Worm (Caenorhabditis elegans) whole organism, L3 larva: ENCODE measurements around the gene T14F9.2.

Experiments used
- ZK546.5 ChIP-seq: sonication (generic microtip); optimal IDR thresholded peaks from 2 replicates; lab custom pipeline; 2017; ENCODE audit warnings: missing biosample characterization, missing genetic modification characterization
- ama-1 ChIP-seq: fragments of 150-350 bp; optimal IDR thresholded peaks from 2 replicates; lab custom pipeline; 2018
- ceh-82 ChIP-seq: fragments of 150-350 bp; optimal IDR thresholded peaks from 2 replicates; lab custom pipeline; 2014; ENCODE audit warnings: missing biosample characterization, missing genetic modification characterization
- daf-12 ChIP-seq: fragments of 150-350 bp; optimal IDR thresholded peaks from 2 replicates; lab custom pipeline; 2014; ENCODE audit warnings: missing biosample characterization, missing genetic modification reagents, missing genetic modification characterization
- egl-5 ChIP-seq: fragments of 150-350 bp; optimal IDR thresholded peaks from 2 replicates; lab custom pipeline; 2017; ENCODE audit warnings: missing biosample characterization, missing genetic modification reagents, missing genetic modification characterization, inconsistent platforms
- elt-1 ChIP-seq: fragments of 150-350 bp; optimal IDR thresholded peaks from 2 replicates; lab custom pipeline; 2014; ENCODE audit warnings: missing biosample characterization, missing genetic modification characterization
- elt-2 ChIP-seq: sonication (generic microtip); optimal IDR thresholded peaks from 2 replicates; lab custom pipeline; 2016; ENCODE audit warnings: missing genetic modification reagents, mild to moderate bottlenecking, missing genetic modification characterization, missing compliant biosample characterization
- eor-1 ChIP-seq, 2 experiments: fragments of 150-350 bp; optimal IDR thresholded peaks; 2 replicates each; lab custom pipeline; 2014 to 2018; ENCODE audit warnings: missing biosample characterization in 2 of 2, missing genetic modification characterization in 2 of 2
- fkh-10 ChIP-seq: sonication (generic microtip); optimal IDR thresholded peaks from 2 replicates; lab custom pipeline; 2017; ENCODE audit warnings: missing biosample characterization, missing genetic modification reagents, missing genetic modification characterization
- fkh-2 ChIP-seq: fragments of 150-350 bp; optimal IDR thresholded peaks from 2 replicates; lab custom pipeline; 2014; ENCODE audit warnings: missing biosample characterization, missing genetic modification reagents, missing genetic modification characterization
- fos-1 ChIP-seq: fragments of 150-350 bp; optimal IDR thresholded peaks from 2 replicates; lab custom pipeline; 2014; ENCODE audit warnings: missing biosample characterization, missing genetic modification characterization
- jun-1 ChIP-seq: fragments of 150-350 bp; optimal IDR thresholded peaks from 2 replicates; lab custom pipeline; 2014; ENCODE audit warnings: missing biosample characterization, missing genetic modification reagents, missing genetic modification characterization
- lin-15B ChIP-seq: fragments of 150-350 bp; optimal IDR thresholded peaks from 2 replicates; lab custom pipeline; 2014; ENCODE audit warnings: missing biosample characterization, missing genetic modification characterization
- lin-39 ChIP-seq: fragments of 150-350 bp; optimal IDR thresholded peaks from 2 replicates; lab custom pipeline; 2018; ENCODE audit warnings: missing biosample characterization, missing genetic modification reagents, missing genetic modification characterization
- lsy-12 ChIP-seq: sonication (generic microtip); optimal IDR thresholded peaks from 2 replicates; lab custom pipeline; 2016; ENCODE audit warnings: mild to moderate bottlenecking, missing genetic modification characterization, missing compliant biosample characterization
- mdl-1 ChIP-seq: fragments of 150-350 bp; optimal IDR thresholded peaks from 2 replicates; lab custom pipeline; 2014; ENCODE audit warnings: missing biosample characterization, missing genetic modification characterization
- mml-1 ChIP-seq: fragments of 150-350 bp; sonication (generic microtip); optimal IDR thresholded peaks from 3 replicates; lab custom pipeline; 2014; ENCODE audit warnings: missing biosample characterization, missing genetic modification characterization
- nfya-1 ChIP-seq: sonication (generic microtip); optimal IDR thresholded peaks from 2 replicates; lab custom pipeline; 2017; ENCODE audit warnings: missing genetic modification characterization, mild to moderate bottlenecking, missing compliant biosample characterization, antibody characterized with exemption, moderate library complexity; ENCODE audit not compliant: insufficient read depth
- nhr-11 ChIP-seq: fragments of 150-350 bp; optimal IDR thresholded peaks from 2 replicates; lab custom pipeline; 2014; ENCODE audit warnings: missing biosample characterization, missing genetic modification characterization
- nhr-23 ChIP-seq: fragments of 150-350 bp; optimal IDR thresholded peaks from 2 replicates; lab custom pipeline; 2014; ENCODE audit warnings: missing biosample characterization, missing genetic modification reagents, missing genetic modification characterization
- nhr-237 ChIP-seq: fragments of 150-350 bp; optimal IDR thresholded peaks from 2 replicates; lab custom pipeline; 2014; ENCODE audit warnings: missing biosample characterization, missing genetic modification characterization
- nhr-28 ChIP-seq: fragments of 150-350 bp; optimal IDR thresholded peaks from 2 replicates; lab custom pipeline; 2014; ENCODE audit warnings: missing biosample characterization, missing genetic modification characterization
- nhr-43 ChIP-seq: sonication (generic microtip); optimal IDR thresholded peaks from 2 replicates; lab custom pipeline; 2016; ENCODE audit warnings: mild to moderate bottlenecking, missing genetic modification characterization, missing compliant biosample characterization; ENCODE audit not compliant: poor library complexity, severe bottlenecking
- nhr-67 ChIP-seq: fragments of 150-350 bp; optimal IDR thresholded peaks from 2 replicates; lab custom pipeline; 2014; ENCODE audit warnings: missing biosample characterization, missing genetic modification characterization
- nhr-76 ChIP-seq: fragments of 150-350 bp; sonication (generic microtip); optimal IDR thresholded peaks from 5 replicates; lab custom pipeline; 2014; ENCODE audit warnings: missing biosample characterization, missing genetic modification characterization
- nhr-77 ChIP-seq: fragments of 150-350 bp; optimal IDR thresholded peaks from 2 replicates; lab custom pipeline; 2014; ENCODE audit warnings: missing biosample characterization, missing genetic modification characterization
- pha-4 ChIP-seq: fragments of 150-350 bp; optimal IDR thresholded peaks from 2 replicates; lab custom pipeline; 2014; ENCODE audit warnings: missing biosample characterization, missing genetic modification reagents, missing genetic modification characterization
- pqm-1 ChIP-seq: fragments of 150-350 bp; optimal IDR thresholded peaks from 2 replicates; lab custom pipeline; 2017; ENCODE audit warnings: missing biosample characterization, missing genetic modification characterization, inconsistent platforms
- snpc-4 ChIP-seq: fragments of 150-350 bp; optimal IDR thresholded peaks from 2 replicates; lab custom pipeline; 2014; ENCODE audit warnings: missing biosample characterization, missing genetic modification characterization
- tbx-2 ChIP-seq: sonication (generic microtip); optimal IDR thresholded peaks from 2 replicates; lab custom pipeline; 2016; ENCODE audit warnings: mild to moderate bottlenecking, missing genetic modification characterization, missing compliant biosample characterization
- unc-39 ChIP-seq: sonication (generic microtip); optimal IDR thresholded peaks from 4 replicates; lab custom pipeline; 2017; ENCODE audit warnings: missing biosample characterization, missing genetic modification characterization
- unc-62 ChIP-seq: fragments of 150-350 bp; sonication (generic microtip); optimal IDR thresholded peaks from 4 replicates; lab custom pipeline; 2014; ENCODE audit warnings: missing biosample characterization, missing genetic modification reagents, missing genetic modification characterization
- ztf-11 ChIP-seq: fragments of 150-350 bp; optimal IDR thresholded peaks from 2 replicates; lab custom pipeline; 2014; ENCODE audit warnings: missing biosample characterization, missing genetic modification characterization

Gene T14F9.2

DNA sequence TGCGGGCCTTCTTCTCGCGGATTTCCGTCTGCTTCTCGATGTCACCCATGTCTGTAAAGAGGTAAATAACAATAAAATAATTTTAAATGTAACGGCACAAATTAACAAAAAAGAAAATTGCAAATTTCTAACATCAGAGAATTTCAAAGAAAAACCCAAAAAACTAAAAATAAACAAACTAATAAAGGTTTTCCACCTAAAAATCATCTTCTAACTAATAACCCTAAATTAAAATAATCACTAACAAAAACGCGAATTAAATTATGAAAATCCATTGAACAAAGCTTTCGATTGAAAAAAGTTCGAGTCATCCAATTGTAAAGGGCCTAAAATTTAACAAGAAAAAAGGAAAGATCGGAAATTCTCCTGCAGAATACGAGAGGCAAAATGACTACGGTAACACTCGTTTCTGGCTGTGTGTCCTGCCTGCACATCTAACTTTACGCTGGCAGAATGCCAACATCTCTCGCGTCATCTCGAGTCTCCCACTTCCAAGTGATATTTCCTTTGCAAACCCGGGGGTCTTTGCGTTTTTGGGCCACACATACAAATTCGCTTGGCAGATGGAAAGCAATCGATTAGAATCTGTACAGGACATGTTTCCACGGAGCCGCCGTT is 8.6 kb downstream of the T14F9.2 start, which contains the start of gene rpl-11.2 (continued):
- TF ChIP-seq elt-2 (tag; lab: Kevin White, UChicago) (peak; percentile 86), lin-15B (tag; lab: Kevin White, UChicago) (peak; percentile 97), nhr-77 (tag; lab: Kevin White, UChicago) (peak; percentile 86), nhr-43 (tag; lab: Kevin White, UChicago) (peak; percentile 97)

DNA sequence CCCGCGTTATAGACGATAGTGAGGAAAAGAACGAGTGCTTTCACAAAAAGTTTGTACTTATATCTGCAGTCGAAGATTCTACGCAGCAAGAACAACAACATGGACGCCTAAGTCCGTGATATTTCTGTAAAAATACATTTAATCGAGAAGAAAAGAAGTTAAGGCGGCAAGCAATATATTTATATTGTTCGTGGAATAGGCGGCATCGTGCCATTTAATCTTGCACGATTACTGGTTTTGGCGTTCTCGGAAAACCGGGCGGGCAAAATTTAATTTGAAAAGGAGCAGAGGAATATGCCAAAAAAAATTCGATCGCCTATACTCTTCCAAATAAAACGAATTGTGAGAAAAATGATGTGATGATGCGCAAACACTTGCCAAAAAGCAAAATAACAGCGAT is 12.8 kb downstream of the T14F9.2 start, which contains the start of gene AH9.1:
TSS of gene AH9.1 (minus strand) at position 101 of the 400 bp plus-strand sequence.
- no peak for TF ChIP-seq tbx-2
- no peak for TF ChIP-seq nhr-23 (tag; lab: Kevin White, UChicago)
- no peak for TF ChIP-seq nhr-43 (tag; lab: Kevin White, UChicago)
- TF ChIP-seq lsy-12 (tag; lab: Kevin White, UChicago) = no peak
- TF ChIP-seq unc-62 (GFP tag; lab: Kevin White, UChicago) = no peak
- no peak for TF ChIP-seq pqm-1 (tag; lab: Kevin White, UChicago)
- TF ChIP-seq pha-4 = no peak
- TF ChIP-seq fkh-2 = no peak
- TF ChIP-seq daf-12 (tag; lab: Kevin White, UChicago) = no peak
- TF ChIP-seq nhr-76 = no peak
- no peak for TF ChIP-seq snpc-4
- TF ChIP-seq lin-39 (tag; lab: Kevin White, UChicago) = no peak
- no peak for TF ChIP-seq elt-1 (tag; lab: Kevin White, UChicago)
- no peak for TF ChIP-seq jun-1
- TF ChIP-seq ceh-82 (tag; lab: Kevin White, UChicago) = no peak
- no peak for TF ChIP-seq ZK546.5 (tag; lab: Kevin White, UChicago)
- TF ChIP-seq ama-1 (lab: Kevin White, UChicago) = no peak
- TF ChIP-seq nhr-67 (tag; lab: Kevin White, UChicago) = no peak
- TF ChIP-seq eor-1 (tag; optimal IDR thresholded peaks at IDR 0.05; lab: Kevin White, UChicago) = no peak
- TF ChIP-seq, all 47 proteins: peak for 0

DNA sequence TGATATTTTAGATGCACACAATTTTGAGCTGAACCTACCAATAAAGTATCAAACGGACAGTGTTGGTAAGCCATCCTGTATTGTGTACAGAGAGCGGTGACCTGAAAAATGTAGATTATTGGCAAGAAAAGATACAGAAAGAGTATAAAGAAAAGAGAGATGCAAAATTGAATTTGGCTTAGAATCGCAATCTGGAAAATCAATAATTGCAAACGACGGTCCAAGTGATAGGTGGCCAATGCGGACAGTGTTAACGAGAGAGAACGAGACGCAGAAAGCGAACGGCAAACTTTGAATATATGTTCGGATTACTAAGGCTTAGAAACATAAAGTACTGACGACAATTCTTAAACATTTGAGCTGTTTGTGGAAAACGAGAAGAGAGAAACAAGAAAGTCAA is 23.9 kb downstream of the T14F9.2 start, which contains the start of gene crn-4:
TSS of gene crn-4 (minus strand) at position 101 of the 400 bp plus-strand sequence.
- no peak for TF ChIP-seq lin-39 (tag; lab: Kevin White, UChicago)
- no peak for TF ChIP-seq ZK546.5 (tag; lab: Kevin White, UChicago)
- TF ChIP-seq snpc-4 = no peak
- no peak for TF ChIP-seq elt-1 (tag; lab: Kevin White, UChicago)
- TF ChIP-seq nhr-23 (tag; lab: Kevin White, UChicago) = no peak
- TF ChIP-seq nhr-28 (tag; lab: Kevin White, UChicago) = no peak
- TF ChIP-seq ceh-82 (tag; lab: Kevin White, UChicago) = no peak
- TF ChIP-seq fkh-2 = no peak
- no peak for TF ChIP-seq mml-1 (tag; lab: Kevin White, UChicago)
- TF ChIP-seq fkh-10 (GFP tag; lab: Kevin White, UChicago) = no peak
- TF ChIP-seq eor-1 (tag; optimal IDR thresholded peaks at IDR 0.05; lab: Kevin White, UChicago) = no peak
- TF ChIP-seq nhr-237 (tag; lab: Kevin White, UChicago) = no peak
- TF ChIP-seq egl-5 (tag; lab: Kevin White, UChicago) = no peak
- no peak for TF ChIP-seq ama-1 (lab: Kevin White, UChicago)
- no peak for TF ChIP-seq nhr-11 (tag; lab: Kevin White, UChicago)

DNA sequence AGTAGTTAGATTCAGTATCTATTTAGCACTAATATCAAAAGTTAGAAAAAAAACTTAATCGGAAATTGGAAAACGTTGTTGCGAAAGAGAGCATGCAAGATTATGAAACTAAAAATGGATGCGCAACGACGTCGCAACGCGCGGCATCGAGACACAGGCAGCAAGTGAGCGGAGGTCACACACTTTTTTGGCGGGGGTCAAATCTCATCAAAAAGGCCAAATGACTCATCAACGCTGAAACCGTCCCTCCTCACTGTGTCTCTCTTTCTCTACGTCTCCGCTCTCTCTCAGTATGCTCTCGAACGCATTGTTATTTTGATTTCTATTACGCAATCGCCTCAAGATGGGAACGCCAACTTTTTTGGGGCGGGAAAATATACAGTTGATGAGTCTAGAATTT is 24.3 kb downstream of the T14F9.2 start:
- no peak for TF ChIP-seq mdl-1 (tag; lab: Kevin White, UChicago)
- TF ChIP-seq unc-62 (GFP tag; lab: Kevin White, UChicago) = no peak
- TF ChIP-seq unc-39 = no peak
- TF ChIP-seq fkh-10 (GFP tag; lab: Kevin White, UChicago) = no peak
- no peak for TF ChIP-seq nfya-1
- no peak for TF ChIP-seq nhr-67 (tag; lab: Kevin White, UChicago)
- TF ChIP-seq ztf-11 = no peak
- no peak for TF ChIP-seq nhr-23 (tag; lab: Kevin White, UChicago)
- TF ChIP-seq fos-1 (tag; lab: Kevin White, UChicago) = no peak
- TF ChIP-seq pqm-1 (tag; lab: Kevin White, UChicago) = peak; percentile 11
- TF ChIP-seq daf-12 (tag; lab: Kevin White, UChicago) = no peak
- TF ChIP-seq pha-4 = peak; percentile 0
- TF ChIP-seq elt-2 (tag; lab: Kevin White, UChicago) = peak; percentile 10
- TF ChIP-seq jun-1 = peak; percentile 48
- TF ChIP-seq, all 47 proteins: peak for 4
